Fruit fly (Drosophila melanogaster) S2 (cell line): Measurements from ENCODE around the gene Peritrophin-15b.

Experiments
- CG8478 ChIP-seq: fragments of >200 bp; optimal IDR thresholded peaks from 2 replicates; lab custom pipeline; 2018
- CTCF ChIP-seq, 2 experiments: fragments of >200 bp; optimal IDR thresholded peaks; 2 replicates each; lab custom pipeline; 2018

DNA sequence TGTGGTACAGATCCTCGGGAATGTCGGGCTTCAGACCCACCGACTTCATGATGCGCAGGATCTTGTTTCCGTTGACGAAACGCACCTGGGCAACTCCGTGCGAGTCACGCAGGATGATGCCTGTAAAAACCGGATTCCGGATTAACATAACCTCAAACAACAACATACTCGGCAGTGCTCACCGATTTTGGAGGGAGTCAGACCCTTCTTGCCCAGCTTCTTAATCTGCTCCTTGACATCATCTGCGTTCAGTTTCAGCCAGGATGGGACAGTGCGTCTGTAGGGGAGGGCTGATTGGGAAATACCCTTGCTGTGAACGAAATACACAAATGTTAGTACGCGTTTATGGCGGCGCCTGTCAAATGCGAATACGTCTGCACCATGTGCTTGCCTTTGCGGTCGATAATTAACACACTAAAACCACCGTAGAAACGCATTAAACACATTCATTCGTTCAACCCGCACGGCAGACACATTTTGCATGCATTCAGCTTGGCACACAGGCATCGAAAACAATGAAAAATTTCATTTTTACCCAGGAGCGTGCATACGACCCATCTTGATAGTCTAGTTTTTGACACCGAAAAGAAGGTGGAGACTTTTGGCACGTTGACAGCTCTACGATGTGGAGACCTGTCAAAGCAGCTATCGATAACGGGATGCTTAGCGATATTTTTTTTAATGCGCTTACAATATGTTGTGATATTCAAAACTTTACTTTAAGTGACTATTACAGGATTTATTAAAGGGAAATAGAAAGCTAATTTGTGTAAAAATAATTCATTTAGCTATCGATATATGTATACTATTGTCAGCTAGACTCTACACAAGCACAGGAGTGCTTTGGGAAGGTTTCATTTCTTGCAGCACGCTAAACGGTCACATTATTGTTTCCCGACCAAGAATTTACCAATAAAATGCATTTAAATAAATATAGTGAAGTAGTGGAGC is 30.5 kb downstream of the Peritrophin-15b start, which contains the start of the genes RpS13 and CSN8:
- TF ChIP-seq CG8478 (lab: Kevin White, UChicago) (no peak), CTCF (optimal IDR thresholded peaks at IDR 0.05; lab: Kevin White, UChicago) (no peak)
